Fruit fly (Drosophila melanogaster) whole organism, wandering third instar larva: ENCODE results near the gene BNIP3.

Source experiments
- Abd-B ChIP-seq: fragments of >200 bp; optimal IDR thresholded peaks from 2 replicates; lab custom pipeline; 2017; ENCODE audit warnings: missing biosample characterization, missing genetic modification characterization
- CG9705 ChIP-seq: fragments of 200-800 bp; sonication (Bioruptor generic); optimal IDR thresholded peaks from 2 replicates; lab custom pipeline; 2018; ENCODE audit warnings: missing biosample characterization, mild to moderate bottlenecking, missing genetic modification characterization
- CrebA ChIP-seq: fragments of 200-800 bp; sonication (Bioruptor generic); optimal IDR thresholded peaks from 2 replicates; lab custom pipeline; 2016; ENCODE audit warnings: missing biosample characterization, mild to moderate bottlenecking, missing genetic modification characterization, borderline replicate concordance
- Dif ChIP-seq: fragments of 200-275, 200-300 bp; sonication (Bioruptor generic); optimal IDR thresholded peaks from 2 replicates; lab custom pipeline; 2018; ENCODE audit warnings: missing biosample characterization, missing genetic modification characterization; ENCODE audit not compliant: partially characterized antibody
- GATAd ChIP-seq: sonication (Bioruptor generic); optimal IDR thresholded peaks from 2 replicates; lab custom pipeline; 2016; ENCODE audit warnings: missing biosample characterization, missing genetic modification characterization
- HLH106 ChIP-seq: fragments of 200-800 bp; optimal IDR thresholded peaks from 3 replicates; lab custom pipeline; 2019; ENCODE audit warnings: missing biosample characterization, mild to moderate bottlenecking, missing genetic modification characterization, moderate library complexity
- Hnf4 ChIP-seq: fragments of 200-800 bp; sonication (Bioruptor generic); optimal IDR thresholded peaks from 2 replicates; lab custom pipeline; 2016; ENCODE audit warnings: missing biosample characterization, mild to moderate bottlenecking, missing genetic modification characterization
- Hr78 ChIP-seq: fragments of >200 bp; optimal IDR thresholded peaks from 2 replicates; lab custom pipeline; 2017; ENCODE audit warnings: missing biosample characterization, missing genetic modification characterization
- Hr83 ChIP-seq: fragments of 200-300 bp; sonication (Bioruptor generic); optimal IDR thresholded peaks from 2 replicates; lab custom pipeline; 2016; ENCODE audit warnings: missing biosample characterization, mild to moderate bottlenecking, missing genetic modification characterization, moderate library complexity; ENCODE audit not compliant: poor library complexity, severe bottlenecking
- Jra ChIP-seq: sonication (Bioruptor generic); optimal IDR thresholded peaks from 2 replicates; lab custom pipeline; 2016; ENCODE audit warnings: missing biosample characterization, missing genetic modification characterization
- Mio ChIP-seq: sonication (Bioruptor generic); optimal IDR thresholded peaks from 2 replicates; lab custom pipeline; 2016; ENCODE audit warnings: missing biosample characterization, missing genetic modification characterization
- Myc ChIP-seq: fragments of >200 bp; optimal IDR thresholded peaks from 2 replicates; lab custom pipeline; 2017
- N ChIP-seq: fragments of >200 bp; optimal IDR thresholded peaks from 2 replicates; lab custom pipeline; 2018; ENCODE audit warnings: missing biosample characterization, missing external identifiers, missing genetic modification characterization
- OdsH ChIP-seq: fragments of 200-800 bp; sonication (Bioruptor generic); optimal IDR thresholded peaks from 2 replicates; lab custom pipeline; 2016; ENCODE audit warnings: missing biosample characterization, mild to moderate bottlenecking, missing genetic modification characterization
- Rel ChIP-seq, 2 experiments: fragments of 200-800 bp; sonication (Bioruptor generic) in 1 of 2; optimal IDR thresholded peaks; 2 replicates in 1 of 2; 3 replicates in 1 of 2; lab custom pipeline; 2016 to 2019; ENCODE audit warnings: mild to moderate bottlenecking in 2 of 2, missing biosample characterization in 2 of 2, missing genetic modification characterization in 2 of 2, moderate library complexity in 1 of 2
- Sp1 ChIP-seq: fragments of 200-800 bp; sonication (Bioruptor generic); optimal IDR thresholded peaks from 3 replicates; lab custom pipeline; 2019; ENCODE audit warnings: missing biosample characterization, mild to moderate bottlenecking, missing genetic modification characterization, moderate library complexity
- Vsx2 ChIP-seq: fragments of 200-300, 225-300 bp; sonication (Bioruptor generic); optimal IDR thresholded peaks from 2 replicates; lab custom pipeline; 2018; ENCODE audit warnings: missing biosample characterization, missing genetic modification characterization; ENCODE audit not compliant: partially characterized antibody
- br ChIP-seq: fragments of 200-800 bp; sonication (Bioruptor generic); optimal IDR thresholded peaks from 2 replicates; lab custom pipeline; 2016; ENCODE audit warnings: missing biosample characterization, missing genetic modification characterization
- brk ChIP-seq: fragments of 200-800 bp; sonication (Bioruptor generic); optimal IDR thresholded peaks from 2 replicates; lab custom pipeline; 2016; ENCODE audit warnings: missing biosample characterization, mild to moderate bottlenecking, missing genetic modification characterization
- dmrt93B ChIP-seq: fragments of 200-800 bp; sonication (Bioruptor generic); optimal IDR thresholded peaks from 2 replicates; lab custom pipeline; 2018; ENCODE audit warnings: missing biosample characterization, mild to moderate bottlenecking, missing genetic modification characterization
- ey ChIP-seq: fragments of 200-800 bp; sonication (Bioruptor generic); optimal IDR thresholded peaks from 2 replicates; lab custom pipeline; 2016; ENCODE audit warnings: missing biosample characterization, missing genetic modification characterization
- foxo ChIP-seq, 2 experiments: fragments of 200-800 bp; sonication (Bioruptor generic); optimal IDR thresholded peaks; 2 replicates in 1 of 2; 3 replicates in 1 of 2; lab custom pipeline; 2016 to 2017; ENCODE audit warnings: missing biosample characterization in 2 of 2, missing genetic modification characterization in 2 of 2
- fru ChIP-seq: fragments of 200-800 bp; sonication (Bioruptor generic); optimal IDR thresholded peaks from 3 replicates; lab custom pipeline; 2016; ENCODE audit warnings: missing biosample characterization, mild to moderate bottlenecking, missing genetic modification characterization
- h ChIP-seq: fragments of 200-800 bp; sonication (Bioruptor generic); optimal IDR thresholded peaks from 3 replicates; lab custom pipeline; 2016; ENCODE audit warnings: missing biosample characterization, mild to moderate bottlenecking, missing genetic modification characterization
- jim ChIP-seq: fragments of 175-275, 200-325 bp; sonication (Bioruptor generic); optimal IDR thresholded peaks from 2 replicates; lab custom pipeline; 2016; ENCODE audit warnings: missing biosample characterization, mild to moderate bottlenecking, missing genetic modification characterization
- lola ChIP-seq: fragments of >200 bp; optimal IDR thresholded peaks from 2 replicates; lab custom pipeline; 2017; ENCODE audit warnings: missing biosample characterization, missing genetic modification characterization
- pan ChIP-seq: fragments of >200 bp; optimal IDR thresholded peaks from 2 replicates; lab custom pipeline; 2017
- psq ChIP-seq: fragments of 200-800 bp; sonication (Bioruptor generic); optimal IDR thresholded peaks from 3 replicates; lab custom pipeline; 2017; ENCODE audit warnings: missing biosample characterization, mild to moderate bottlenecking, missing genetic modification characterization, moderate library complexity
- rgr ChIP-seq: fragments of 200-800 bp; sonication (Bioruptor generic); optimal IDR thresholded peaks from 3 replicates; lab custom pipeline; 2016; ENCODE audit warnings: missing biosample characterization, mild to moderate bottlenecking, missing genetic modification characterization
- sage ChIP-seq: fragments of 200-800 bp; sonication (Bioruptor generic); optimal IDR thresholded peaks from 2 replicates; lab custom pipeline; 2016; ENCODE audit warnings: missing biosample characterization, mild to moderate bottlenecking, missing genetic modification characterization
- sv ChIP-seq: fragments of 200-800 bp; sonication (Bioruptor generic); optimal IDR thresholded peaks from 3 replicates; lab custom pipeline; 2016; ENCODE audit warnings: missing biosample characterization, missing genetic modification characterization
- tai ChIP-seq: sonication (Bioruptor generic); optimal IDR thresholded peaks from 2 replicates; lab custom pipeline; 2016; ENCODE audit warnings: missing biosample characterization, missing genetic modification characterization
- usp ChIP-seq: fragments of >200 bp; optimal IDR thresholded peaks from 2 replicates; lab custom pipeline; 2017; ENCODE audit warnings: missing biosample characterization, missing genetic modification characterization
- woc ChIP-seq: sonication (Bioruptor generic); optimal IDR thresholded peaks from 2 replicates; lab custom pipeline; 2016; ENCODE audit warnings: missing biosample characterization, mild to moderate bottlenecking, missing genetic modification characterization

The BNIP3 gene

DNA sequence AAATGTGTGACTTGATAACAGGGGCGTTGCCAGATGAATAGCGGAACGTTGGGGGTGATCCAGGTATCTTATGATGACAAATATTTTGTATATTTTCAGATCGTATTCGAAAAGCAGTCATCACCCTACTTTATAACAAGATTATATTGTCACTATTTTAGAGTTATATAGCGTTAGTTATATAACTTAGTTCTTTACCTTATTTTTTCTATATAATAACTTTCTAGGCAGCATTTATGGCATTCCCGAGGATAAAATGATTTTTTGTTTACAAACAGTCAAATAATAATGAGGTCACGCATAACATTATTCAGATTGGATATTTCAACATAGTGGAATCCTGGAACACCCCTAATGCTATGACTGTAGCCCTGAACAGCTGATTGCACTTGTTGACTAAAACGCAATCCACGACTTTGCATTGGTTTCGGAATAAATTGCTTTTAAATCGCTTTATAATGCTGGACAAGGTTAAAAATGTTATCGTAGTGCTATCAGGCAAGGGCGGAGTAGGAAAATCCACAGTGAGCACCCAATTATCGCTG lies 7.1 kb upstream of the BNIP3 start, which contains the start of gene Nubp2 (continued):
- peak; percentile 95 for TF ChIP-seq ey (GFP tag; lab: Kevin White, UChicago)
- peak; percentile 92 for TF ChIP-seq OdsH (GFP tag; lab: Kevin White, UChicago)
- peak; percentile 93 for TF ChIP-seq sv (GFP tag; lab: Kevin White, UChicago)
- TF ChIP-seq Hr78 (GFP tag; lab: Kevin White, UChicago), result no peak
- TF ChIP-seq Hnf4, result peak; percentile 93
- TF ChIP-seq HLH106, result peak; percentile 97
- no peak for TF ChIP-seq Abd-B (GFP tag; lab: Kevin White, UChicago)

DNA sequence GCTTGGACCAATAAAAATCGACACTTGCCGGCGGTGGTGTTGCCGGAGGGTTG lies 6.8 kb upstream of the BNIP3 start, which contains the start of gene Pss:
TSS of gene Pss (minus strand) at position 32 of the 53 bp plus-strand sequence.
- TF ChIP-seq jim (GFP tag; lab: Kevin White, UChicago) (no peak), Myc (lab: Kevin White, UChicago) (no peak), h (GFP tag; lab: Kevin White, UChicago) (no peak), usp (GFP tag; lab: Kevin White, UChicago) (no peak), lola (GFP tag; lab: Kevin White, UChicago) (no peak), GATAd (GFP tag; lab: Kevin White, UChicago) (no peak), pan (no peak), br (GFP tag; lab: Kevin White, UChicago) (no peak), N (GFP tag; lab: Kevin White, UChicago) (no peak), ey (GFP tag; lab: Kevin White, UChicago) (no peak), Jra (no peak), fru (GFP tag; lab: Kevin White, UChicago) (no peak), CrebA (no peak), sv (GFP tag; lab: Kevin White, UChicago) (no peak)
- TF ChIP-seq, all 38 proteins: peak for 0

DNA sequence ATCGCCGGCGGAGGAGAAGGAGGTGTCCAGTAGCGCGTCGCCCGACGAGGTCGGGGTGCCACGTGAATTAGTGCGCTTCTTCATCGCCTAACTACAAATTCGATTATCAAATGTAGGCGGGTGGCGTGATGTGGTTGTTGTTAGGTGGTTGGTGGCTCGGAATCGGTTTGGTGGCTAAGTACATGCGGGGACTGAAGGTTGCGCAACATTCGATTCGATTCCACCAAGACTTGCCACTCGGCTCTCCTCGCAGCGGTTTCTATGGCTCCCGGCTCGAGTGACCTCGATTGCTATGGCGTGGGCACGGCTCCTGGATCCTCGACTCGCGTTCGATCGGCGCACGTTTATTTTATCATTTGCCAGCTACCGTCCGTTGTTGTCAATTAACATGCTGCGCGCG lies 6.5 kb upstream of the BNIP3 start:
- TF ChIP-seq OdsH (GFP tag; lab: Kevin White, UChicago) (no peak), Jra (no peak), Dif (GFP tag; lab: Kevin White, UChicago) (no peak), sage (GFP tag; lab: Kevin White, UChicago) (no peak), lola (GFP tag; lab: Kevin White, UChicago) (no peak), tai (GFP tag; lab: Kevin White, UChicago) (no peak), Hr83 (no peak), CG9705 (GFP tag; lab: Kevin White, UChicago) (no peak)

DNA sequence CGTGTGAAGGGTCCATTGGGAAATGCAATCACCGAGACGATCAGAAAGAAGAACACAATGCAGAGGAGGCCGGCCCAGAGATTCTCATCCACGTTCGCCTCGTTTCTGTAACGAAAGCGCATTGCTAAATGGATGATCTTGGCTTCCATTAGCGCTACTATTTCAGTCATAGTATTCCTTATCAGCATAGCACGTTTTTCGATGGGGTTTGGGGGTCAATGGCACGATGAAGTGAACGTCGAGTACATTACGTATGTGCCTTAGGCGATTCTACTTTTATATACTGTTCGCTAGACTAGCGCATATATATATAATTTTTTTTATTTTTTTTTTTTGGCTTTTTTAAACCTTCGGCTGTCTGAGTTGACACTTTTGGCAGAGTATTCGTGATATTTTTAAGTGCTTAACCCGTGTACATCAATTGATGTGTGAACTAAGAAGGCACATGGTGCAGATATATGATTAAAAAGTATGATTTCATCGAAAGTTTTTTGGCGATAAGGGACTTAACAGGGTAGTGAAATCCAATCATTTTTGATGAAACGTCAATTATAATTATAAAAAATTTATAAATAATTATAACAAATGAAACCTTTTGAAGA lies 5.3 kb upstream of the BNIP3 start:
- TF ChIP-seq Abd-B (GFP tag; lab: Kevin White, UChicago), result no peak
- no peak for TF ChIP-seq HLH106
- TF ChIP-seq, all 38 proteins: peak for 0

DNA sequence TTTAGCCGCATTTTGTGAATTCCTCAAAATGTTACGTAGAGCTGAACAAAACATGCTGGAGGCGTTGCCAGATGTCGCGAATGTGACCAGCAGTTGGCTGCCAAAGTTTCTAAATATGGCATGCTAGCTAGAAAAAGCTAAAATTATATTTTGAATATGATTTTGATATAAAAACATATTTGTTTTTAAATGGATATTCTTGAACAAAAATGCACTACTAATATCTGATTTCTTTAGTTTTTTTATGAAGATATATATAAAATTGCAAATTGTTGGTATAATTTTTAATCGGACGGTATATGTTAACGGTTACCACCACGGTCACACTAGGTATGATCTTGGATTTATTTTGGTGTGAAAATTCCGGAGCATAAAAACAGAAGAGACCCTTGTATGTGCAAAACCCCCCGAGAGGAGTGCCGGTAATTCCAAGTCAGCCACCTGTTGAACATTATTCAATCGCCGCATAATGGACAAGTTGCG lies 1.5 kb upstream of the BNIP3 start, which contains the start of the genes mTerf3 and CG5104:
TSS of gene mTerf3 (minus strand) at position 86 of the 483 bp plus-strand sequence.
TSS of gene CG5104 (plus strand) at position 323 of the 483 bp plus-strand sequence.
- TF ChIP-seq N (GFP tag; lab: Kevin White, UChicago) (no peak), brk (GFP tag; lab: Kevin White, UChicago) (peak; percentile 28), Hnf4 (peak; percentile 1), Abd-B (GFP tag; lab: Kevin White, UChicago) (no peak), HLH106 (peak; percentile 7), fru (GFP tag; lab: Kevin White, UChicago) (no peak), Sp1 (GFP tag; lab: Kevin White, UChicago) (peak; percentile 31), rgr (GFP tag; lab: Kevin White, UChicago) (peak; percentile 26), Jra (no peak), CG9705 (GFP tag; lab: Kevin White, UChicago) (no peak), GATAd (GFP tag; lab: Kevin White, UChicago) (no peak), Hr83 (no peak), Mio (GFP tag; lab: Kevin White, UChicago) (no peak), psq (GFP tag; lab: Kevin White, UChicago) (peak; percentile 40), foxo (GFP tag; optimal IDR thresholded peaks at IDR 0.05; lab: Kevin White, UChicago) (peak in 1 of 2 experiments; percentile 21), pan (no peak), Myc (lab: Kevin White, UChicago) (peak; percentile 75), ey (GFP tag; lab: Kevin White, UChicago) (peak; percentile 14), CrebA (no peak), jim (GFP tag; lab: Kevin White, UChicago) (no peak), OdsH (GFP tag; lab: Kevin White, UChicago) (no peak), lola (GFP tag; lab: Kevin White, UChicago) (no peak), h (GFP tag; lab: Kevin White, UChicago) (peak; percentile 39), usp (GFP tag; lab: Kevin White, UChicago) (no peak), dmrt93B (GFP tag; lab: Kevin White, UChicago) (no peak), Rel (GFP tag; optimal IDR thresholded peaks at IDR 0.05; lab: Kevin White, UChicago) (no peak), Rel (tag; optimal IDR thresholded peaks at IDR 0.05; lab: Kevin White, UChicago) (peak; percentile 72), woc (GFP tag; lab: Kevin White, UChicago) (peak; percentile 53), Vsx2 (no peak)
